Fruit fly (Drosophila melanogaster): Measurements from ENCODE around the gene PGRP-LC.
A peak's percentile ranks its signal among the peaks of the same experiment; 100 is the strongest.

PGRP-LC gene

dm6 chr3L:9383345-9384075, 44.9 kb downstream of the PGRP-LC start, which contains the start of gene Hsp27 (continued):
- peak; percentile 98 for TF ChIP-seq CG7556 (GFP tag; optimal IDR thresholded peaks at IDR 0.05)
- peak; percentile 86 for TF ChIP-seq CG4360 (GFP tag; IDR thresholded peaks at IDR 0.05)
- peak; percentile 99 for TF ChIP-seq ATbp (GFP tag; optimal IDR thresholded peaks at IDR 0.05)
- peak; percentile 4 to 66 for TF ChIP-seq crp (GFP tag; optimal IDR thresholded peaks at IDR 0.05)
- peak; percentile 97 for TF ChIP-seq CG12071 (GFP tag; optimal IDR thresholded peaks at IDR 0.05)
- TF ChIP-seq CG13123 (GFP tag; optimal IDR thresholded peaks at IDR 0.05) = peak; percentile 95
- peak; percentile 86 for TF ChIP-seq Nf-YB (GFP tag; optimal IDR thresholded peaks at IDR 0.05)
- no peak for TF ChIP-seq chinmo (GFP tag; IDR thresholded peaks at IDR 0.05; ENCODE audit: partially characterized antibody)
- no peak for TF ChIP-seq Doc3 (GFP tag; IDR thresholded peaks at IDR 0.05; ENCODE audit: partially characterized antibody)
- peak; percentile 96 for TF ChIP-seq Vsx1 (GFP tag; optimal IDR thresholded peaks at IDR 0.05)
- peak; percentile 99 for TF ChIP-seq CG11695 (GFP tag; IDR thresholded peaks at IDR 0.05)
- TF ChIP-seq gcm (GFP tag; optimal IDR thresholded peaks at IDR 0.05) = peak; percentile 97
- peak; percentile 90 for TF ChIP-seq sd (tag; optimal IDR thresholded peaks at IDR 0.05)
- peak; percentile 92 for TF ChIP-seq CG4707 (GFP tag; optimal IDR thresholded peaks at IDR 0.05)
- TF ChIP-seq fd96Cb (tag; optimal IDR thresholded peaks at IDR 0.05) = peak; percentile 99
- 0 out of 4 replicates have a peak, but pooled peaks have one; percentile 33 for TF ChIP-seq Dll (GFP tag; IDR thresholded peaks at IDR 0.05; ENCODE audit: partially characterized antibody)
- peak in 1 of 2 experiments; percentile 92 for TF ChIP-seq Hr78 (GFP tag; optimal IDR thresholded peaks at IDR 0.05)
- TF ChIP-seq Dfd (GFP tag; optimal IDR thresholded peaks at IDR 0.05) = no peak
- TF ChIP-seq sug (tag; optimal IDR thresholded peaks at IDR 0.05) = peak; percentile 87
- TF ChIP-seq B-H1 (GFP tag; IDR thresholded peaks at IDR 0.05) = peak; percentile 98
- peak; percentile 97 for TF ChIP-seq Taf1 (GFP tag; IDR thresholded peaks at IDR 0.05)
- TF ChIP-seq Lim3 (GFP tag; IDR thresholded peaks at IDR 0.05) = peak; percentile 95
- TF ChIP-seq vnd (GFP tag; IDR thresholded peaks at IDR 0.05; ENCODE audit: partially characterized antibody) = no peak
- peak; percentile 96 to 98 for TF ChIP-seq dpn (GFP tag; optimal IDR thresholded peaks at IDR 0.05)
- peak; percentile 95 for TF ChIP-seq scrt (GFP tag; optimal IDR thresholded peaks at IDR 0.05)
- TF ChIP-seq CG14965 (GFP tag; optimal IDR thresholded peaks at IDR 0.05; ENCODE audit: borderline replicate concordance) = peak; percentile 61
- peak; percentile 38 for TF ChIP-seq HmgD (GFP tag; optimal IDR thresholded peaks at IDR 0.05)
- TF ChIP-seq CG10366 (GFP tag; IDR thresholded peaks at IDR 0.05) = peak; percentile 97
- TF ChIP-seq CG14441 (GFP tag; IDR thresholded peaks at IDR 0.05) = peak; percentile 99
- peak; percentile 96 for TF ChIP-seq jumu (GFP tag; optimal IDR thresholded peaks at IDR 0.05)
- peak; percentile 99 for TF ChIP-seq ranshi (GFP tag; IDR thresholded peaks at IDR 0.05)
- TF ChIP-seq CG15073 (GFP tag; optimal IDR thresholded peaks at IDR 0.05) = peak; percentile 85
- peak; percentile 96 for TF ChIP-seq CG4617 (GFP tag; optimal IDR thresholded peaks at IDR 0.05; ENCODE audit: borderline replicate concordance)
- TF ChIP-seq Meics (GFP tag; optimal IDR thresholded peaks at IDR 0.05) = peak; percentile 98
- peak; percentile 88 for TF ChIP-seq CG9609 (GFP tag; optimal IDR thresholded peaks at IDR 0.05)
- peak; percentile 82 for TF ChIP-seq Nf-YC (tag; optimal IDR thresholded peaks at IDR 0.05)
- TF ChIP-seq CG3838 (GFP tag; optimal IDR thresholded peaks at IDR 0.05) = peak; percentile 87
- peak; percentile 96 for TF ChIP-seq CG33213 (GFP tag; optimal IDR thresholded peaks at IDR 0.05)
- TF ChIP-seq CG12659 (GFP tag; optimal IDR thresholded peaks at IDR 0.05) = peak; percentile 97
- peak; percentile 99 for TF ChIP-seq CG2875 (GFP tag; optimal IDR thresholded peaks at IDR 0.05)
- TF ChIP-seq CG9876 (GFP tag; optimal IDR thresholded peaks at IDR 0.05) = peak; percentile 55
- TF ChIP-seq ap (GFP tag; IDR thresholded peaks at IDR 0.05) = peak; percentile 95
- peak; percentile 94 for TF ChIP-seq onecut (GFP tag; IDR thresholded peaks at IDR 0.05)
- peak; percentile 99 for TF ChIP-seq CG30403 (GFP tag; optimal IDR thresholded peaks at IDR 0.05)
- peak; percentile 95 for TF ChIP-seq slp2 (GFP tag; optimal IDR thresholded peaks at IDR 0.05)
- TF ChIP-seq Hand (GFP tag; optimal IDR thresholded peaks at IDR 0.05) = peak; percentile 92
- TF ChIP-seq CG7987 (GFP tag; optimal IDR thresholded peaks at IDR 0.05) = peak; percentile 96
- peak; percentile 98 for TF ChIP-seq CG17829 (tag; optimal IDR thresholded peaks at IDR 0.05)
